Fruit fly (Drosophila melanogaster) whole organism, embryonic: ENCODE measurements around the gene Shc.

Experiments
- Awh ChIP-seq: fragments of 200-800 bp; sonication (Bioruptor generic); IDR thresholded peaks from 2 replicates; pipeline ENCODE4, ENCODE4 v1.3.6; 2022; ENCODE audit warnings: missing biosample characterization, missing genetic modification characterization
- B-H1 ChIP-seq: fragments of 200-800 bp; sonication (Bioruptor generic); IDR thresholded peaks from 3 replicates; pipeline ENCODE4 v1.3.6; 2022; ENCODE audit warnings: missing biosample characterization, missing genetic modification characterization
- C15 ChIP-seq: fragments of 200-800 bp; sonication (Bioruptor generic); IDR thresholded peaks from 3 replicates; pipeline ENCODE4 v1.3.6; 2022; ENCODE audit warnings: missing biosample characterization, missing genetic modification characterization
- CG10267 ChIP-seq: fragments of 200-800 bp; sonication (Bioruptor generic); optimal IDR thresholded peaks from 2 replicates; lab custom pipeline; 2018; ENCODE audit warnings: missing biosample characterization, mild to moderate bottlenecking, missing genetic modification characterization, moderate library complexity
- CG10321 ChIP-seq: fragments of 200-800 bp; sonication (Bioruptor generic); IDR thresholded peaks from 2 replicates; pipeline ENCODE4 v1.3.6; 2022; ENCODE audit warnings: missing biosample characterization, missing genetic modification characterization
- CG10462 ChIP-seq: fragments of 200-800 bp; sonication (Bioruptor generic); optimal IDR thresholded peaks from 2 replicates; lab custom pipeline; 2016; ENCODE audit warnings: missing biosample characterization, missing genetic modification characterization
- CG11696 ChIP-seq: fragments of 200-800 bp; sonication (Bioruptor generic); IDR thresholded peaks from 2 replicates; pipeline ENCODE4 v1.3.6; 2022; ENCODE audit warnings: missing biosample characterization, missing genetic modification characterization
- CG12071 ChIP-seq: fragments of 200-800 bp; sonication (Bioruptor generic); optimal IDR thresholded peaks from 3 replicates; lab custom pipeline; 2018; ENCODE audit warnings: missing biosample characterization, mild to moderate bottlenecking, missing genetic modification characterization
- CG12236 ChIP-seq: fragments of 200-800 bp; sonication (Bioruptor generic); optimal IDR thresholded peaks from 2 replicates; lab custom pipeline; 2016; ENCODE audit warnings: missing biosample characterization, missing genetic modification characterization
- CG15479 ChIP-seq: fragments of 200-800 bp; sonication (Bioruptor generic); optimal IDR thresholded peaks from 3 replicates; lab custom pipeline; 2019; ENCODE audit warnings: missing biosample characterization, mild to moderate bottlenecking, missing genetic modification characterization, moderate library complexity
- CG15514 ChIP-seq: fragments of 200-800 bp; sonication (Bioruptor generic); optimal IDR thresholded peaks from 3 replicates; lab custom pipeline; 2017; ENCODE audit warnings: missing biosample characterization, missing genetic modification characterization, mild to moderate bottlenecking, moderate library complexity, missing genetic modification reagents
- CG15696 ChIP-seq: fragments of 200-800 bp; sonication (Bioruptor generic); optimal IDR thresholded peaks from 2 replicates; lab custom pipeline; 2019; ENCODE audit warnings: missing biosample characterization, mild to moderate bottlenecking, missing genetic modification characterization, moderate library complexity
- CG16779 ChIP-seq: fragments of 200-800 bp; sonication (Bioruptor generic); IDR thresholded peaks from 2 replicates; pipeline ENCODE4 v1.3.6; 2022; ENCODE audit warnings: missing biosample characterization, missing genetic modification characterization
- CG16813 ChIP-seq: fragments of 200-800 bp; sonication (Bioruptor generic); IDR thresholded peaks from 3 replicates; pipeline ENCODE4 v1.3.6; 2022; ENCODE audit warnings: missing biosample characterization, missing genetic modification characterization; ENCODE audit not compliant: partially characterized antibody
- CG18262 ChIP-seq: fragments of 200-800 bp; optimal IDR thresholded peaks from 3 replicates; lab custom pipeline; 2019; ENCODE audit warnings: missing biosample characterization, mild to moderate bottlenecking, missing genetic modification characterization, moderate library complexity
- CG18599 ChIP-seq: fragments of 200-800 bp; sonication (Bioruptor generic); optimal IDR thresholded peaks from 3 replicates; lab custom pipeline; 2017; ENCODE audit warnings: missing biosample characterization, missing genetic modification characterization, mild to moderate bottlenecking, moderate library complexity, missing genetic modification reagents
- CG2202 ChIP-seq: fragments of 200-800 bp; sonication (Bioruptor generic); optimal IDR thresholded peaks from 2 replicates; lab custom pipeline; 2018; ENCODE audit warnings: missing biosample characterization, mild to moderate bottlenecking, missing genetic modification characterization
- CG2678 ChIP-seq: fragments of 200-800 bp; sonication (Bioruptor generic); optimal IDR thresholded peaks from 3 replicates; lab custom pipeline; 2019; ENCODE audit warnings: missing biosample characterization, mild to moderate bottlenecking, missing genetic modification characterization, moderate library complexity
- CG33557 ChIP-seq: fragments of 200-800 bp; sonication (Bioruptor generic); optimal IDR thresholded peaks from 2 replicates; lab custom pipeline; 2019; ENCODE audit warnings: missing biosample characterization, mild to moderate bottlenecking, missing genetic modification characterization, moderate library complexity
- CG8089 ChIP-seq: fragments of 200-800 bp; sonication (Bioruptor generic); optimal IDR thresholded peaks from 3 replicates; lab custom pipeline; 2016; ENCODE audit warnings: missing biosample characterization, missing genetic modification characterization
- CG9609 ChIP-seq: fragments of 200-800 bp; sonication (Bioruptor generic); optimal IDR thresholded peaks from 3 replicates; lab custom pipeline; 2016; ENCODE audit warnings: missing biosample characterization, missing genetic modification characterization
- D19B ChIP-seq: fragments of 200-800 bp; sonication (Bioruptor generic); optimal IDR thresholded peaks from 2 replicates; lab custom pipeline; 2017; ENCODE audit warnings: missing biosample characterization, mild to moderate bottlenecking, missing genetic modification characterization
- Dip2 ChIP-seq: fragments of 200-800 bp; sonication (Bioruptor generic); IDR thresholded peaks from 2 replicates; pipeline ENCODE4 v1.3.6; 2022; ENCODE audit warnings: missing biosample characterization, missing genetic modification characterization
- Dip3 ChIP-seq: fragments of 200-800 bp; sonication (Bioruptor generic); optimal IDR thresholded peaks from 3 replicates; lab custom pipeline; 2016; ENCODE audit warnings: missing biosample characterization, missing genetic modification characterization
- Doc3 ChIP-seq: fragments of 200-800 bp; sonication (Bioruptor generic); IDR thresholded peaks from 3 replicates; pipeline ENCODE4 v1.3.6; 2022; ENCODE audit warnings: missing biosample characterization, missing genetic modification characterization; ENCODE audit not compliant: partially characterized antibody
- Dp ChIP-seq: fragments of 200-800 bp; sonication (Bioruptor generic); optimal IDR thresholded peaks from 2 replicates; lab custom pipeline; 2018; ENCODE audit warnings: missing biosample characterization, mild to moderate bottlenecking, missing genetic modification characterization, moderate library complexity
- HLH4C ChIP-seq: fragments of 200-800 bp; sonication (Bioruptor generic); IDR thresholded peaks from 3 replicates; pipeline ENCODE4 v1.3.6; 2022; ENCODE audit warnings: missing biosample characterization, missing genetic modification characterization; ENCODE audit not compliant: partially characterized antibody
- MTF-1 ChIP-seq: fragments of 200-800 bp; sonication (Bioruptor generic); optimal IDR thresholded peaks from 2 replicates; lab custom pipeline; 2018; ENCODE audit warnings: missing biosample characterization, mild to moderate bottlenecking, missing genetic modification characterization, borderline replicate concordance
- NK7.1 ChIP-seq: fragments of 200-800 bp; sonication (Bioruptor generic); optimal IDR thresholded peaks from 3 replicates; lab custom pipeline; 2016; ENCODE audit warnings: missing biosample characterization, missing genetic modification characterization
- Nf-YC ChIP-seq: fragments of 200-800 bp; optimal IDR thresholded peaks from 3 replicates; lab custom pipeline; 2019; ENCODE audit warnings: missing biosample characterization, mild to moderate bottlenecking, missing genetic modification characterization, moderate library complexity
- Six4 ChIP-seq: fragments of 200-800 bp; sonication (Bioruptor generic); optimal IDR thresholded peaks from 2 replicates; lab custom pipeline; 2016; ENCODE audit warnings: missing biosample characterization, missing genetic modification characterization
- Stat92E ChIP-seq, 3 experiments: fragments of >200 bp in 2 of 3; fragments of 200-800 bp in 1 of 3; sonication (Bioruptor generic) in 1 of 3; optimal IDR thresholded peaks; 2 replicates each; lab custom pipeline; 2017 to 2019; ENCODE audit warnings: missing biosample characterization in 3 of 3, missing genetic modification characterization in 3 of 3, mild to moderate bottlenecking in 1 of 3, moderate library complexity in 1 of 3
- al ChIP-seq: fragments of 200-800 bp; sonication (Bioruptor generic); IDR thresholded peaks from 2 replicates; pipeline ENCODE4 v1.3.6; 2022; ENCODE audit warnings: missing biosample characterization, missing genetic modification characterization
- ase ChIP-seq: fragments of 200-800 bp; sonication (Bioruptor generic); IDR thresholded peaks from 3 replicates; pipeline ENCODE4 v1.3.6; 2022; ENCODE audit warnings: missing biosample characterization, missing genetic modification characterization
- dati ChIP-seq: fragments of 200-800 bp; sonication (Bioruptor generic); IDR thresholded peaks from 2 replicates; pipeline ENCODE4 v1.3.6; 2022; ENCODE audit warnings: missing biosample characterization, missing genetic modification characterization
- emc ChIP-seq: fragments of 200-800 bp; sonication (Bioruptor generic); optimal IDR thresholded peaks from 2 replicates; lab custom pipeline; 2016; ENCODE audit warnings: missing biosample characterization, missing genetic modification characterization
- hbn ChIP-seq: fragments of 200-800 bp; sonication (Bioruptor generic); IDR thresholded peaks from 2 replicates; pipeline ENCODE4 v1.3.6; 2022; ENCODE audit warnings: missing biosample characterization, missing genetic modification characterization; ENCODE audit not compliant: partially characterized antibody
- inv ChIP-seq: fragments of 200-800 bp; sonication (Bioruptor generic); IDR thresholded peaks from 2 replicates; pipeline ENCODE4 v1.3.6; 2022; ENCODE audit warnings: missing biosample characterization, missing genetic modification characterization; ENCODE audit not compliant: partially characterized antibody
- mld ChIP-seq: fragments of 200-800 bp; sonication (Bioruptor generic); IDR thresholded peaks from 3 replicates; pipeline ENCODE4 v1.3.6; 2022; ENCODE audit warnings: missing biosample characterization, missing genetic modification characterization; ENCODE audit not compliant: partially characterized antibody
- nau ChIP-seq: fragments of 200-800 bp; sonication (Bioruptor generic); optimal IDR thresholded peaks from 3 replicates; lab custom pipeline; 2017; ENCODE audit warnings: missing biosample characterization, mild to moderate bottlenecking, missing genetic modification characterization, missing genetic modification reagents
- odd ChIP-seq: fragments of 200-800 bp; sonication (Bioruptor generic); optimal IDR thresholded peaks from 2 replicates; lab custom pipeline; 2017; ENCODE audit warnings: missing biosample characterization, mild to moderate bottlenecking, missing genetic modification characterization
- org-1 ChIP-seq: fragments of 200-800 bp; sonication (Bioruptor generic); optimal IDR thresholded peaks from 2 replicates; lab custom pipeline; 2017; ENCODE audit warnings: missing biosample characterization, missing genetic modification characterization
- sd ChIP-seq: fragments of 200-800 bp; sonication (Bioruptor generic); optimal IDR thresholded peaks from 3 replicates; lab custom pipeline; 2018; ENCODE audit warnings: missing biosample characterization, mild to moderate bottlenecking, missing genetic modification characterization, moderate library complexity
- slbo ChIP-seq: fragments of 200-800 bp; sonication (Bioruptor generic); IDR thresholded peaks from 2 replicates; pipeline ENCODE4 v1.3.6; 2022; ENCODE audit warnings: missing biosample characterization, missing genetic modification characterization
- unc-4 ChIP-seq: fragments of 200-800 bp; sonication (Bioruptor generic); IDR thresholded peaks from 2 replicates; pipeline ENCODE4 v1.3.6; 2022; ENCODE audit warnings: missing biosample characterization, missing genetic modification characterization; ENCODE audit not compliant: partially characterized antibody
- vnd ChIP-seq: fragments of 200-800 bp; sonication (Bioruptor generic); IDR thresholded peaks from 3 replicates; pipeline ENCODE4 v1.3.6; 2022; ENCODE audit warnings: missing biosample characterization, missing genetic modification characterization; ENCODE audit not compliant: partially characterized antibody
- wdn ChIP-seq: fragments of 200-800 bp; sonication (Bioruptor generic); IDR thresholded peaks from 2 replicates; pipeline ENCODE4 v1.3.6; 2022; ENCODE audit warnings: missing biosample characterization, missing genetic modification characterization
- zf30C ChIP-seq: fragments of 200-800 bp; sonication (Bioruptor generic); optimal IDR thresholded peaks from 3 replicates; lab custom pipeline; 2018; ENCODE audit warnings: missing biosample characterization, mild to moderate bottlenecking, missing genetic modification characterization

Gene Shc

DNA sequence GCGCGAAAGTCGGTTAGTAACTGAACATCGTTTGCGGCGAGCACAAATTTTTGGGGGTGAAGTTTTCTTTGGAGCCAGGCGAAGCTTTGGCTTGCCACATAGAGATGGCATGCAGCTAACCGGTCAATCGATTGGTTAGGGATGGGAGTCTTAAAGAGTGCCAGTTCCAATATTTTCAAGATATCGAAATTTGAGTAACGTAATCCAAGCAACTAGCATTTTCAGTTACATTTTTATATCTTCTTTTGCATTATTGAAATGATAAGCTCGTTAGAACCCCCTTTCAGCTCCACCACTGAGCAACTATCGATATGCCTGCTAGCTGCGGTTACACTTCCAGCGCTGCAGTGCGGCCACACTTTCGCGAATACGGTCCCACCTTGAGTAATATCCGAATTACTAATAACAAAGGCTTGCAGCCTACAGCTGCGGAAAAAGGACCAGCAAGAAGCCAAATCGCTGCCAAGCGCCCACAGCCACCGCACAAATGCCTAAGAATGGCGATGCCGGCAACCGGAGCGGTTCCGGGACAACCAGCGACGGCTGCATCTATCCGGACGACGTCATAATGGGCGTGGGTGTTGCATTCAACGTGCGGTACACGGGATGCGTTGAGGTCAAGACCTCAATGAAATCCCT is at the start of gene Shc, which contains the start of gene Atat (continued):
- TF ChIP-seq Doc3 (peak; percentile 90), Nf-YC (peak; percentile 91), vnd (peak; percentile 93), zf30C (GFP tag; lab: Kevin White, UChicago) (peak; percentile 37), CG9609 (GFP tag; lab: Kevin White, UChicago) (peak; percentile 100), Six4 (GFP tag; lab: Kevin White, UChicago) (peak; percentile 99), C15 (peak; percentile 99), CG16813 (GFP tag; lab: Robert Waterston, UW) (peak; percentile 96), odd (GFP tag; lab: Kevin White, UChicago) (peak; percentile 88), NK7.1 (GFP tag; lab: Kevin White, UChicago) (peak; percentile 98), ase (GFP tag; lab: Robert Waterston, UW) (peak; percentile 99), unc-4 (GFP tag; lab: Robert Waterston, UW) (peak; percentile 95), Dp (peak; percentile 53), CG15514 (peak; percentile 96), al (peak; percentile 100), CG8089 (peak; percentile 99), CG12236 (GFP tag; lab: Kevin White, UChicago) (peak; percentile 98), CG33557 (peak; percentile 93), CG10462 (GFP tag; lab: Kevin White, UChicago) (peak; percentile 99), CG15479 (peak; percentile 12), Dip3 (GFP tag; lab: Kevin White, UChicago) (peak; percentile 100), wdn (GFP tag; lab: Robert Waterston, UW) (peak; percentile 99), CG18262 (tag; lab: Kevin White, UChicago) (peak; percentile 96), Stat92E (GFP tag; optimal IDR thresholded peaks at IDR 0.05; lab: Kevin White, UChicago) (peak in 1 of 3 experiments; percentile 90), emc (GFP tag; lab: Kevin White, UChicago) (peak; percentile 99), CG2678 (peak; percentile 98), sd (tag; lab: Kevin White, UChicago) (peak; percentile 93), Awh (GFP tag; lab: Robert Waterston, UW) (peak; percentile 98), org-1 (peak; percentile 96), hbn (GFP tag; lab: Robert Waterston, UW) (peak; percentile 83), B-H1 (GFP tag; lab: Robert Waterston, UW) (peak; percentile 99), slbo (peak; percentile 100), CG11696 (GFP tag; lab: Robert Waterston, UW) (peak; percentile 95), CG10267 (tag; lab: Kevin White, UChicago) (peak; percentile 92), CG2202 (tag; lab: Kevin White, UChicago) (peak; percentile 96), CG12071 (GFP tag; lab: Kevin White, UChicago) (peak; percentile 97), CG15696 (peak; percentile 99), inv (GFP tag; lab: Robert Waterston, UW) (peak; percentile 93), CG18599 (GFP tag; lab: Kevin White, UChicago) (peak; percentile 99), CG10321 (peak; percentile 87), dati (GFP tag; lab: Robert Waterston, UW) (peak; percentile 96), mld (GFP tag; lab: Robert Waterston, UW) (0 out of 3 replicates have a peak, but pooled peaks have one; percentile 33), nau (GFP tag; lab: Kevin White, UChicago) (peak; percentile 95), CG16779 (GFP tag; lab: Robert Waterston, UW) (peak; percentile 98), D19B (GFP tag; lab: Kevin White, UChicago) (peak; percentile 97), MTF-1 (peak; percentile 93), HLH4C (peak; percentile 87), Dip2 (peak; percentile 83)
